Fruit fly (Drosophila melanogaster): ENCODE data around the gene InR.
A peak's percentile ranks its signal among the peaks of the same experiment; 100 is the strongest.

The InR gene

dm6 chr3R:21594417-21594892 is 24.7 kb downstream of the InR start (continued):
- TF ChIP-seq CG8119 (GFP tag; IDR thresholded peaks at IDR 0.05), result peak; percentile 61; the same call in 2 of the 3 replicates
- TF ChIP-seq CG4318 (GFP tag; optimal IDR thresholded peaks at IDR 0.05), result peak; percentile 54

dm6 chr3R:21593735-21594345 is 25.3 kb downstream of the InR start:
- no peak for TF ChIP-seq dac (GFP tag; optimal IDR thresholded peaks at IDR 0.05)
- peak; percentile 56 for TF ChIP-seq Eip78C (GFP tag)
- TF ChIP-seq CG9139 (GFP tag; optimal IDR thresholded peaks at IDR 0.05), result no peak
- TF ChIP-seq CG11902 (GFP tag; optimal IDR thresholded peaks at IDR 0.05), result no peak
- no peak for TF ChIP-seq CG11294 (GFP tag; IDR thresholded peaks at IDR 0.05)

- TF ChIP-seq ss (GFP tag; optimal IDR thresholded peaks at IDR 0.05), result no peak
Observed at dm6 chr3R:21593079-21593478, 26.0 kb downstream of the InR start.

dm6 chr3R:21591962-21592361 is 27.2 kb downstream of the InR start:
- TF ChIP-seq Smox (GFP tag; optimal IDR thresholded peaks at IDR 0.05) (no peak), CG3032 (tag; optimal IDR thresholded peaks at IDR 0.05) (no peak), CG16779 (tag; optimal IDR thresholded peaks at IDR 0.05) (peak; percentile 28), OdsH (GFP tag; optimal IDR thresholded peaks at IDR 0.05) (no peak), Hr39 (GFP tag; optimal IDR thresholded peaks at IDR 0.05) (no peak), Lpt (GFP tag; optimal IDR thresholded peaks at IDR 0.05) (peak; percentile 5), CG6276 (GFP tag; optimal IDR thresholded peaks at IDR 0.05) (peak; percentile 18), Met (GFP tag; optimal IDR thresholded peaks at IDR 0.05) (no peak), achi (GFP tag; optimal IDR thresholded peaks at IDR 0.05) (no peak), spab (GFP tag; optimal IDR thresholded peaks at IDR 0.05) (peak; percentile 44), ss (GFP tag; optimal IDR thresholded peaks at IDR 0.05) (peak; percentile 67 to 75), CG1621 (tag; optimal IDR thresholded peaks at IDR 0.05) (peak; percentile 62), CG9139 (GFP tag; optimal IDR thresholded peaks at IDR 0.05) (peak; percentile 44), CG6808 (GFP tag; optimal IDR thresholded peaks at IDR 0.05) (peak; percentile 58), fd59A (GFP tag; optimal IDR thresholded peaks at IDR 0.05) (no peak), Sox102F (GFP tag; optimal IDR thresholded peaks at IDR 0.05) (no peak), Ets96B (tag; optimal IDR thresholded peaks at IDR 0.05) (peak; percentile 39), CG10669 (GFP tag; optimal IDR thresholded peaks at IDR 0.05) (peak; percentile 27), fkh (GFP tag; optimal IDR thresholded peaks at IDR 0.05) (peak; percentile 44), CG15336 (GFP tag; IDR thresholded peaks at IDR 0.05) (peak; percentile 28; the same call in 1 of the 2 replicates), topi (GFP tag; optimal IDR thresholded peaks at IDR 0.05) (no peak), Sox14 (GFP tag; optimal IDR thresholded peaks at IDR 0.05) (no peak), eg (GFP tag; IDR thresholded peaks at IDR 0.05) (peak; percentile 39; the same call in 1 of the 3 replicates), CG8119 (GFP tag; IDR thresholded peaks at IDR 0.05) (peak; percentile 29; the same call in 1 of the 3 replicates), CG10631 (GFP tag; optimal IDR thresholded peaks at IDR 0.05) (no peak), CG11762 (GFP tag; optimal IDR thresholded peaks at IDR 0.05; ENCODE audit: insufficient read depth) (no peak), acj6 (GFP tag; optimal IDR thresholded peaks at IDR 0.05) (no peak), dsx (GFP tag; optimal IDR thresholded peaks at IDR 0.05; ENCODE audit: poor library complexity, severe bottlenecking) (peak; percentile 82), esn (GFP tag; optimal IDR thresholded peaks at IDR 0.05) (no peak), CG11294 (GFP tag; IDR thresholded peaks at IDR 0.05) (peak; percentile 5; the same call in 1 of the 2 replicates), CG6163 (GFP tag; IDR thresholded peaks at IDR 0.05) (peak; percentile 50; the same call in 2 of the 3 replicates)

Measured in whole organism, prepupa.